Worm (Caenorhabditis elegans) whole organism, L4 larva: ENCODE data around the gene F11D5.5.
A peak's percentile ranks its signal among the peaks of the same experiment; 100 is the strongest.

ENCODE experiments used
- F49E8.2 ChIP-seq: sonication (generic microtip); optimal IDR thresholded peaks from 2 replicates; lab custom pipeline; 2016; ENCODE audit warnings: missing compliant biosample characterization, mild to moderate bottlenecking, missing genetic modification characterization, borderline replicate concordance
- R02D3.7 ChIP-seq: fragments of 150-350 bp; sonication (generic microtip); optimal IDR thresholded peaks from 3 replicates; lab custom pipeline; 2014; ENCODE audit warnings: missing biosample characterization, missing genetic modification characterization
- T20F7.1 ChIP-seq: fragments of 200-800 bp; sonication (Bioruptor generic); optimal IDR thresholded peaks from 2 replicates; lab custom pipeline; 2018; ENCODE audit warnings: mild to moderate bottlenecking, missing genetic modification characterization, missing compliant biosample characterization
- attf-4 ChIP-seq: sonication (generic microtip); optimal IDR thresholded peaks from 3 replicates; lab custom pipeline; 2017; ENCODE audit warnings: missing biosample characterization, missing genetic modification characterization
- ceh-32 ChIP-seq: sonication (generic microtip); optimal IDR thresholded peaks from 2 replicates; lab custom pipeline; 2016; ENCODE audit warnings: mild to moderate bottlenecking, missing genetic modification characterization, missing compliant biosample characterization; ENCODE audit not compliant: poor library complexity
- ceh-44 ChIP-seq: fragments of 200-800 bp; sonication (Bioruptor generic); IDR thresholded peaks from 2 replicates; pipeline ENCODE4 v1.3.6; 2022; ENCODE audit warnings: missing genetic modification reagents, missing genetic modification characterization, missing compliant biosample characterization
- ces-1 ChIP-seq: fragments of 150-350 bp; sonication (generic microtip); optimal IDR thresholded peaks from 4 replicates; lab custom pipeline; 2014; ENCODE audit warnings: missing biosample characterization, missing genetic modification reagents, missing genetic modification characterization
- daf-16 ChIP-seq, 3 experiments: sonication (generic microtip); optimal IDR thresholded peaks; 2 replicates each; lab custom pipeline; 2016 to 2017; ENCODE audit warnings: missing genetic modification characterization in 3 of 3, missing genetic modification reagents in 3 of 3, mild to moderate bottlenecking in 2 of 3, missing compliant biosample characterization in 2 of 3, missing biosample characterization in 1 of 3, moderate library complexity in 1 of 3
- daf-19 ChIP-seq: fragments of 200-800 bp; sonication (Bioruptor generic); conservative IDR thresholded peaks from 2 replicates; pipeline ENCODE4 v1.3.6; 2022; ENCODE audit warnings: missing genetic modification characterization, missing compliant biosample characterization
- dmd-6 ChIP-seq: fragments of 200-800 bp; sonication (Bioruptor generic); IDR thresholded peaks from 2 replicates; pipeline ENCODE4 v1.3.6; 2022; ENCODE audit warnings: missing genetic modification reagents, missing genetic modification characterization, missing compliant biosample characterization
- dve-1 ChIP-seq: sonication (generic microtip); optimal IDR thresholded peaks from 2 replicates; lab custom pipeline; 2017; ENCODE audit warnings: antibody characterized with exemption, mild to moderate bottlenecking, missing genetic modification characterization, missing compliant biosample characterization; ENCODE audit not compliant: insufficient read depth
- egl-27 ChIP-seq: sonication (generic microtip); optimal IDR thresholded peaks from 3 replicates; lab custom pipeline; 2017; ENCODE audit warnings: missing biosample characterization, missing genetic modification reagents, missing genetic modification characterization
- fos-1 ChIP-seq: fragments of 150-350 bp; optimal IDR thresholded peaks from 2 replicates; lab custom pipeline; 2014; ENCODE audit warnings: missing biosample characterization, missing genetic modification characterization
- hlh-11 ChIP-seq: fragments of 200-800 bp; sonication (Bioruptor generic); optimal IDR thresholded peaks from 2 replicates; lab custom pipeline; 2018; ENCODE audit warnings: mild to moderate bottlenecking, missing genetic modification characterization, missing compliant biosample characterization
- hlh-30 ChIP-seq: sonication (generic microtip); optimal IDR thresholded peaks from 2 replicates; lab custom pipeline; 2017; ENCODE audit warnings: antibody characterized with exemption, mild to moderate bottlenecking, missing genetic modification characterization, missing compliant biosample characterization; ENCODE audit not compliant: insufficient read depth
- lim-7 ChIP-seq: fragments of 200-800 bp; sonication (Bioruptor generic); IDR thresholded peaks from 2 replicates; pipeline ENCODE4 v1.3.6; 2022; ENCODE audit warnings: missing genetic modification characterization, missing compliant biosample characterization
- lin-1 ChIP-seq: fragments of 200-800 bp; sonication (Bioruptor generic); IDR thresholded peaks from 2 replicates; pipeline ENCODE4 v1.3.6; 2022; ENCODE audit warnings: missing genetic modification reagents, missing genetic modification characterization, missing compliant biosample characterization
- lin-13 ChIP-seq: fragments of 150-350 bp; optimal IDR thresholded peaks from 2 replicates; lab custom pipeline; 2014; ENCODE audit warnings: missing biosample characterization, missing genetic modification reagents, missing genetic modification characterization
- lin-15B ChIP-seq: fragments of 150-350 bp; sonication (generic microtip); optimal IDR thresholded peaks from 3 replicates; lab custom pipeline; 2014; ENCODE audit warnings: missing biosample characterization, missing genetic modification characterization
- lin-29 ChIP-seq: fragments of 200-800 bp; sonication (Bioruptor generic); IDR thresholded peaks from 2 replicates; pipeline ENCODE4 v1.3.6; 2022; ENCODE audit warnings: missing genetic modification reagents, missing genetic modification characterization, missing compliant biosample characterization
- mdl-1 ChIP-seq, 2 experiments: fragments of 150-350 bp in 1 of 2; sonication (generic microtip) in 1 of 2; optimal IDR thresholded peaks; 2 replicates each; lab custom pipeline; 2014 to 2017; ENCODE audit warnings: missing biosample characterization in 2 of 2, missing genetic modification characterization in 2 of 2
- mep-1 ChIP-seq: fragments of 150-350 bp; sonication (generic microtip); optimal IDR thresholded peaks from 3 replicates; lab custom pipeline; 2014; ENCODE audit warnings: missing biosample characterization, missing genetic modification characterization
- nhr-10 ChIP-seq: fragments of 150-350 bp; optimal IDR thresholded peaks from 2 replicates; lab custom pipeline; 2014; ENCODE audit warnings: missing biosample characterization, missing genetic modification characterization
- nhr-102 ChIP-seq: sonication (generic microtip); optimal IDR thresholded peaks from 2 replicates; lab custom pipeline; 2016; ENCODE audit warnings: mild to moderate bottlenecking, missing genetic modification characterization, moderate library complexity, missing compliant biosample characterization
- nhr-28 ChIP-seq: fragments of 150-350 bp; optimal IDR thresholded peaks from 2 replicates; lab custom pipeline; 2014; ENCODE audit warnings: missing biosample characterization, missing genetic modification characterization
- nhr-48 ChIP-seq: sonication (generic microtip); optimal IDR thresholded peaks from 2 replicates; lab custom pipeline; 2016; ENCODE audit warnings: mild to moderate bottlenecking, missing genetic modification characterization, missing compliant biosample characterization
- nhr-77 ChIP-seq: fragments of 150-350 bp; optimal IDR thresholded peaks from 2 replicates; lab custom pipeline; 2014; ENCODE audit warnings: missing biosample characterization, missing genetic modification characterization
- php-3 ChIP-seq: fragments of 200-800 bp; sonication (Bioruptor generic); IDR thresholded peaks from 2 replicates; pipeline ENCODE4 v1.3.6; 2022; ENCODE audit warnings: missing genetic modification reagents, missing genetic modification characterization, missing compliant biosample characterization
- pqm-1 ChIP-seq: sonication (generic microtip); optimal IDR thresholded peaks from 2 replicates; lab custom pipeline; 2017; ENCODE audit warnings: missing biosample characterization, missing genetic modification characterization
- skn-1 ChIP-seq: fragments of 150-350 bp; optimal IDR thresholded peaks from 2 replicates; lab custom pipeline; 2014; ENCODE audit warnings: missing biosample characterization, missing genetic modification characterization
- snpc-4 ChIP-seq: fragments of 150-350 bp; optimal IDR thresholded peaks from 2 replicates; lab custom pipeline; 2014; ENCODE audit warnings: missing biosample characterization, missing genetic modification characterization
- spr-3 ChIP-seq: fragments of 200-800 bp; sonication (Bioruptor generic); optimal IDR thresholded peaks from 2 replicates; lab custom pipeline; 2018; ENCODE audit warnings: mild to moderate bottlenecking, missing genetic modification characterization, missing compliant biosample characterization
- tag-97 ChIP-seq: fragments of 200-800 bp; sonication (Bioruptor generic); IDR thresholded peaks from 2 replicates; pipeline ENCODE4 v1.3.6; 2022; ENCODE audit warnings: missing genetic modification characterization, missing compliant biosample characterization
- unc-62 ChIP-seq, 3 experiments: fragments of 150-350 bp in 1 of 3; sonication (generic microtip); optimal IDR thresholded peaks in 2 of 3; peaks in 1 of 3; 1 replicate in 1 of 3; 2 replicates in 2 of 3; lab custom pipeline; 2014 to 2017; ENCODE audit warnings: missing biosample characterization in 3 of 3, missing genetic modification characterization in 3 of 3, missing genetic modification reagents in 3 of 3, missing genotype in 1 of 3
- zag-1 ChIP-seq: fragments of 150-350 bp; optimal IDR thresholded peaks from 2 replicates; lab custom pipeline; 2014; ENCODE audit warnings: missing biosample characterization, missing genetic modification characterization
- ztf-7 ChIP-seq: fragments of 150-350 bp; optimal IDR thresholded peaks from 2 replicates; lab custom pipeline; 2014; ENCODE audit warnings: missing biosample characterization, missing genetic modification characterization

F11D5.5 gene

DNA sequence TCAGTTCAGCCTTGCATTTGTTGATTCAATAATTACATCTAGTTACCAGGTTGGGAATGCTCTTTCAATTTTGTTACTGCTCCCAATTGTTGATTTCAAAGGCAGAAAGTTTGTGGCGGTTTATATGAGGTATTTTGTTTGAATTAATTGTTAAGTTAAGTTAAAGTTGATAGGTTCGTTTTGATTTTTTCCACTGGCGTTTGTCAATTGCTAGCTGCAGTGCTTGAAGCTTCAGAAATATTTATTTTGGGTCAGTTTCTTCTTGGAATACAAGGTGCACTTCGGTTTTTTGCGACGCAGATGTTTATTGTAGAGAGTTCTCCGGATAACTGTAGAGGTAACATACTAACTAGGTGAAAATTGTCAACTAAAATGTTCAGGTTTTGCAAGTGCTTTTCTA lies at the start of gene F11D5.5:
Gene F11D5.5, plus strand, starts transcription at position 301 of the 400 bp plus-strand sequence.
- TF ChIP-seq fos-1 = no peak
- no peak for TF ChIP-seq T20F7.1 (GFP tag; lab: Kevin White, UChicago)
- no peak for TF ChIP-seq lin-13 (GFP tag; lab: Kevin White, UChicago)
- TF ChIP-seq lim-7 = no peak

DNA sequence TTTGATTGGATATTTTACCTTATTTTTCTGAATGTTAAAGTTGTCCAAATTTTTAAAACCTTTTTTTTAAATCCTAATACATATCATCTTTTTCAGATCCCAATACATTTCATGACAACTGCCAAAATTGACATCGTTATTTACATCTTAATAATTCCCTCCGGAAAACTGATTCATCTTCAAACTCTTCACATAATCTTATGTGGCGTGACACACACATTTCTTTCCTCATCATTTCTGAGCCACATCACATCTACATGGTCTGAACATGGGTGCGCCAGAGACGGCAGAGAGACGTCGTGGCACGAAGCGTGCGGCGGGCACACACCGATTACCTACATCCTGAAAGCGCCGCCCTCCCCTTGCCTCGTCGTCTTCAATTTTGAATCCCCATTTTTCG lies 49.4 kb upstream of the F11D5.5 start, which contains the start of gene tba-9:
Gene tba-9, plus strand, starts transcription at position 301 of the 400 bp plus-strand sequence.
- no peak for TF ChIP-seq tag-97 (GFP tag; lab: Robert Waterston, UW)
- no peak for TF ChIP-seq nhr-28 (tag; lab: Kevin White, UChicago)
- no peak for TF ChIP-seq lin-29 (GFP tag; lab: Robert Waterston, UW)
- TF ChIP-seq skn-1 (tag; lab: Kevin White, UChicago) = no peak
- no peak for TF ChIP-seq hlh-11
- TF ChIP-seq snpc-4 (tag; lab: Kevin White, UChicago) = no peak
- TF ChIP-seq attf-4 (tag; lab: Kevin White, UChicago) = no peak
- no peak for TF ChIP-seq ceh-32 (tag; lab: Kevin White, UChicago)
- TF ChIP-seq ceh-44 (GFP tag; lab: Robert Waterston, UW) = no peak
- TF ChIP-seq zag-1 = no peak
- TF ChIP-seq F49E8.2 (tag; lab: Kevin White, UChicago) = no peak
- TF ChIP-seq lin-13 (GFP tag; lab: Kevin White, UChicago) = no peak
- TF ChIP-seq ces-1 (GFP tag; lab: Kevin White, UChicago) = no peak
- TF ChIP-seq egl-27 (tag; lab: Kevin White, UChicago) = no peak
- no peak for TF ChIP-seq fos-1
- no peak for TF ChIP-seq R02D3.7
- no peak for TF ChIP-seq mep-1

DNA sequence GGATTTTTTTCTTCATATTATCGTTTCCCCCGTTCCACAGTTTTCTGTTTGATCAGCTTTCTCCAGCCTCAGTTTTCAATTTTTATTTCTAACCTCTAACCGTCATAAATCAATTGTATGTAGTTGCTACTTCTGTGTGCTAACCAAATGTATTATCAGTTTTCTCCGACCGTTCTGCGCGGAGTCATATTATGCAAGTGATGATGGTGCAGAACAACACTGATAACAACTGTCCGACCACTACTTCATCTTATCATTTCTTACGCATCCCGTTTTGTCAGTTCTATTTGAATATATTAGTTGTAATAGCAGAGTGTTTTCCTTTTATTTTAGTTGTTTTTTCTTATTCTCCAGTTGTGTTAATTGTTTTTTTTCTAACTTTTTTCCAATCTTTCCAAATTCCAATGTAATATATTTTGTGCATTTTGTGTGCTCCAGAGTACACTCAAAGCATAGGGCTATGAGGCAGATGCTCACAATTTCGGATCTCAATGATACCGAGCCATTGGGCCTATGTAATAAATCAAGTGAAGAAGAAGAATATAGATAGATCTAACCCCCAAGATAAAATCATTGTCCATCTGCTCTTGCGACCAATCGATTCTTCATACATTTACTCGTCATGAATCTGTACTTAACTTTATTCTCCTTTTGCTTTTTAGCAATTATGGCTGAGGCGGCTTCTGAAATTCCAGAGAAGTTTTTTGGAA lies 44.9 kb upstream of the F11D5.5 start, which contains the start of gene lbp-3:
Gene lbp-3, plus strand, starts transcription at position 589 of the 710 bp plus-strand sequence.
- TF ChIP-seq lin-1 (GFP tag; lab: Robert Waterston, UW) (peak; percentile 61; the same call in 1 of the 2 replicates), nhr-77 (tag; lab: Kevin White, UChicago) (peak; percentile 37), mep-1 (peak; percentile 24), php-3 (peak; percentile 52; the same call in 1 of the 2 replicates), spr-3 (no peak), unc-62 (GFP tag; optimal IDR thresholded peaks at IDR 0.05 in 1 of 2; lab: Kevin White, UChicago) (peak in 1 of 2 experiments; percentile 86), unc-62 (tag; optimal IDR thresholded peaks at IDR 0.05; lab: Kevin White, UChicago) (no peak), hlh-11 (peak; percentile 78), mdl-1 (tag; optimal IDR thresholded peaks at IDR 0.05; lab: Kevin White, UChicago) (peak in 1 of 2 experiments; percentile 2), daf-16 (GFP tag; optimal IDR thresholded peaks at IDR 0.05; lab: Kevin White, UChicago) (no peak), daf-16 (tag; optimal IDR thresholded peaks at IDR 0.05; lab: Kevin White, UChicago) (peak; percentile 94), hlh-30 (tag; lab: Kevin White, UChicago) (peak; percentile 44), nhr-10 (tag; lab: Kevin White, UChicago) (no peak), pqm-1 (tag; lab: Kevin White, UChicago) (peak; percentile 98), lin-15B (no peak), ztf-7 (peak; percentile 98), daf-19 (GFP tag; lab: Robert Waterston, UW) (no peak), dve-1 (tag; lab: Kevin White, UChicago) (peak; percentile 83), nhr-48 (tag; lab: Kevin White, UChicago) (peak; percentile 32), lin-29 (GFP tag; lab: Robert Waterston, UW) (no peak), nhr-102 (tag; lab: Kevin White, UChicago) (peak; percentile 90), dmd-6 (peak; percentile 61), nhr-28 (tag; lab: Kevin White, UChicago) (peak; percentile 88)
- TF ChIP-seq, all 104 proteins: peak for 16
